Fruit fly (Drosophila melanogaster): Measurements from ENCODE around the gene CG6168.
A peak's percentile ranks its signal among the peaks of the same experiment; 100 is the strongest.

Gene CG6168

dm6 chr3L:11284091-11285023 lies 37.2 kb downstream of the CG6168 start:
- peak; percentile 6 for TF ChIP-seq CG32006 (GFP tag; optimal IDR thresholded peaks at IDR 0.05)
- TF ChIP-seq CG11762 (GFP tag; optimal IDR thresholded peaks at IDR 0.05; ENCODE audit: insufficient read depth), result no peak
- peak; percentile 39 for TF ChIP-seq CG16779 (tag; optimal IDR thresholded peaks at IDR 0.05)
- peak; percentile 26 for TF ChIP-seq Eip78C (GFP tag)
- TF ChIP-seq CG6163 (GFP tag; IDR thresholded peaks at IDR 0.05), result peak; percentile 46; the same call in 1 of the 3 replicates
- no peak for TF ChIP-seq ss (GFP tag; optimal IDR thresholded peaks at IDR 0.05)
- no peak for TF ChIP-seq dac (GFP tag; optimal IDR thresholded peaks at IDR 0.05)
- TF ChIP-seq CG15336 (GFP tag; IDR thresholded peaks at IDR 0.05), result peak; percentile 29; the same call in 1 of the 2 replicates
- 0 out of 3 replicates have a peak, but pooled peaks have one; percentile 29 for TF ChIP-seq CG8119 (GFP tag; IDR thresholded peaks at IDR 0.05)
- no peak for TF ChIP-seq net (GFP tag; optimal IDR thresholded peaks at IDR 0.05)
- peak; percentile 16 for TF ChIP-seq CG6276 (GFP tag; optimal IDR thresholded peaks at IDR 0.05)
- peak; percentile 28 for TF ChIP-seq CG6808 (GFP tag; optimal IDR thresholded peaks at IDR 0.05)
- peak; percentile 95 for TF ChIP-seq svp (GFP tag)
- TF ChIP-seq CG7368 (GFP tag; optimal IDR thresholded peaks at IDR 0.05), result no peak
- no peak for TF ChIP-seq Hr39 (GFP tag; optimal IDR thresholded peaks at IDR 0.05)
- TF ChIP-seq Hr4 (GFP tag; optimal IDR thresholded peaks at IDR 0.05), result no peak
- peak; percentile 34 for TF ChIP-seq CG9139 (GFP tag; optimal IDR thresholded peaks at IDR 0.05)

dm6 chr3L:11280574-11281135 lies 40.9 kb downstream of the CG6168 start:
- TF ChIP-seq acj6 (GFP tag; optimal IDR thresholded peaks at IDR 0.05) (no peak), CG3032 (tag; optimal IDR thresholded peaks at IDR 0.05) (no peak), CG6163 (GFP tag; IDR thresholded peaks at IDR 0.05) (0 out of 3 replicates have a peak, but pooled peaks have one; percentile 27), dsx (GFP tag; optimal IDR thresholded peaks at IDR 0.05; ENCODE audit: poor library complexity, severe bottlenecking) (peak; percentile 35), CG16779 (tag; optimal IDR thresholded peaks at IDR 0.05) (peak; percentile 10), ss (GFP tag; optimal IDR thresholded peaks at IDR 0.05) (peak in 1 of 2 experiments; percentile 14), Hr4 (GFP tag; optimal IDR thresholded peaks at IDR 0.05) (no peak)

dm6 chr3L:11279321-11279827 lies 42.1 kb downstream of the CG6168 start:
- peak; percentile 75 for TF ChIP-seq svp (GFP tag)
- TF ChIP-seq CG8319 (GFP tag; optimal IDR thresholded peaks at IDR 0.05), result no peak
- TF ChIP-seq ss (GFP tag; optimal IDR thresholded peaks at IDR 0.05), result peak in 1 of 2 experiments; percentile 35
- TF ChIP-seq CG15336 (GFP tag; IDR thresholded peaks at IDR 0.05), result peak; percentile 17; the same call in 1 of the 2 replicates
- TF ChIP-seq CG6163 (GFP tag; IDR thresholded peaks at IDR 0.05), result peak; percentile 28; the same call in 1 of the 3 replicates
- TF ChIP-seq dsx (GFP tag; optimal IDR thresholded peaks at IDR 0.05; ENCODE audit: poor library complexity, severe bottlenecking), result peak; percentile 99
- TF ChIP-seq CG3919 (GFP tag; optimal IDR thresholded peaks at IDR 0.05), result peak; percentile 0
- TF ChIP-seq CG31627 (GFP tag; optimal IDR thresholded peaks at IDR 0.05), result no peak
- TF ChIP-seq Eip78C (GFP tag), result no peak
- TF ChIP-seq Sox15 (GFP tag; optimal IDR thresholded peaks at IDR 0.05), result no peak

- TF ChIP-seq Sox15 (GFP tag; optimal IDR thresholded peaks at IDR 0.05) (no peak), CG10631 (GFP tag; optimal IDR thresholded peaks at IDR 0.05) (peak; percentile 23), CG32006 (GFP tag; optimal IDR thresholded peaks at IDR 0.05) (peak; percentile 37), pdm3 (GFP tag; optimal IDR thresholded peaks at IDR 0.05) (no peak), Ets21C (GFP tag; optimal IDR thresholded peaks at IDR 0.05) (no peak), CG9139 (GFP tag; optimal IDR thresholded peaks at IDR 0.05) (no peak), Hr39 (GFP tag; optimal IDR thresholded peaks at IDR 0.05) (no peak), Hr38 (GFP tag; optimal IDR thresholded peaks at IDR 0.05) (no peak), CG8119 (GFP tag; IDR thresholded peaks at IDR 0.05) (peak; percentile 39; the same call in 1 of the 3 replicates), OdsH (GFP tag; optimal IDR thresholded peaks at IDR 0.05) (peak; percentile 3), CG8632 (GFP tag; optimal IDR thresholded peaks at IDR 0.05) (no peak), esn (GFP tag; optimal IDR thresholded peaks at IDR 0.05) (no peak), CG6792 (GFP tag; optimal IDR thresholded peaks at IDR 0.05) (no peak), net (GFP tag; optimal IDR thresholded peaks at IDR 0.05) (no peak), vri (GFP tag; optimal IDR thresholded peaks at IDR 0.05) (no peak), CG16779 (tag; optimal IDR thresholded peaks at IDR 0.05) (no peak), acj6 (GFP tag; optimal IDR thresholded peaks at IDR 0.05) (no peak), CG11902 (GFP tag; optimal IDR thresholded peaks at IDR 0.05) (no peak), Hr4 (GFP tag; optimal IDR thresholded peaks at IDR 0.05) (peak; percentile 41), Ets96B (tag; optimal IDR thresholded peaks at IDR 0.05) (no peak), CG6276 (GFP tag; optimal IDR thresholded peaks at IDR 0.05) (no peak), Smox (GFP tag; optimal IDR thresholded peaks at IDR 0.05) (no peak), ss (GFP tag; optimal IDR thresholded peaks at IDR 0.05) (no peak), Eip75B (GFP tag; optimal IDR thresholded peaks at IDR 0.05) (no peak), CG34406 (GFP tag; optimal IDR thresholded peaks at IDR 0.05) (no peak)
These were observed 42.8 kb downstream of the CG6168 start for dm6 chr3L:11278448-11279320.
